Fruit fly (Drosophila melanogaster) whole organism, embryonic: Measurements from ENCODE around the gene obst-J.

Source experiments
- Adf1 ChIP-seq: fragments of 200-800 bp; sonication (Bioruptor generic); IDR thresholded peaks from 2 replicates; pipeline ENCODE4 v1.3.6; 2022; ENCODE audit warnings: missing biosample characterization, missing genetic modification characterization
- BEAF-32 ChIP-seq: fragments of 200-800 bp; sonication (Bioruptor generic); optimal IDR thresholded peaks from 3 replicates; lab custom pipeline; 2017; ENCODE audit warnings: missing biosample characterization, missing genetic modification characterization, mild to moderate bottlenecking, moderate library complexity, missing genetic modification reagents
- Bgb ChIP-seq: fragments of 200-800 bp; sonication (Bioruptor generic); IDR thresholded peaks from 2 replicates; pipeline ENCODE4 v1.3.6; 2022; ENCODE audit warnings: missing biosample characterization, missing genetic modification characterization; ENCODE audit not compliant: partially characterized antibody
- CG11695 ChIP-seq: fragments of 200-800 bp; sonication (Bioruptor generic); IDR thresholded peaks from 3 replicates; pipeline ENCODE4 v1.3.6; 2022; ENCODE audit warnings: missing biosample characterization, missing genetic modification characterization
- CG11723 ChIP-seq: fragments of 200-800 bp; sonication (Bioruptor generic); optimal IDR thresholded peaks from 2 replicates; lab custom pipeline; 2017; ENCODE audit warnings: missing biosample characterization, mild to moderate bottlenecking, missing genetic modification characterization
- CG14965 ChIP-seq: fragments of 200-800 bp; sonication (Bioruptor generic); optimal IDR thresholded peaks from 2 replicates; lab custom pipeline; 2016; ENCODE audit warnings: missing biosample characterization, missing genetic modification characterization, borderline replicate concordance
- CG15269 ChIP-seq: fragments of 200-800 bp; sonication (Bioruptor generic); optimal IDR thresholded peaks from 2 replicates; lab custom pipeline; 2018; ENCODE audit warnings: missing biosample characterization, mild to moderate bottlenecking, missing genetic modification characterization, moderate library complexity
- CG17912 ChIP-seq: fragments of 200-800 bp; sonication (Bioruptor generic); optimal IDR thresholded peaks from 2 replicates; lab custom pipeline; 2018; ENCODE audit warnings: missing biosample characterization, mild to moderate bottlenecking, missing genetic modification characterization
- CG1792 ChIP-seq: fragments of 200-800 bp; sonication (Bioruptor generic); optimal IDR thresholded peaks from 2 replicates; lab custom pipeline; 2016; ENCODE audit warnings: missing biosample characterization, missing genetic modification characterization
- CG18476 ChIP-seq: fragments of 200-800 bp; sonication (Bioruptor generic); optimal IDR thresholded peaks from 2 replicates; lab custom pipeline; 2016; ENCODE audit warnings: missing biosample characterization, mild to moderate bottlenecking, missing genetic modification characterization
- CG2120 ChIP-seq: fragments of 200-800 bp; sonication (Bioruptor generic); optimal IDR thresholded peaks from 3 replicates; lab custom pipeline; 2016; ENCODE audit warnings: missing biosample characterization, missing genetic modification characterization
- CG2712 ChIP-seq: fragments of 200-800 bp; optimal IDR thresholded peaks from 3 replicates; lab custom pipeline; 2019; ENCODE audit warnings: missing biosample characterization, mild to moderate bottlenecking, missing genetic modification characterization, moderate library complexity
- CG31365 ChIP-seq: fragments of 200-800 bp; sonication (Bioruptor generic); optimal IDR thresholded peaks from 2 replicates; lab custom pipeline; 2018; ENCODE audit warnings: missing biosample characterization, mild to moderate bottlenecking, missing genetic modification characterization
- CG31441 ChIP-seq: fragments of 200-800 bp; sonication (Bioruptor generic); IDR thresholded peaks from 2 replicates; pipeline ENCODE4 v1.3.6; 2022; ENCODE audit warnings: missing biosample characterization, missing genetic modification characterization
- CG3281 ChIP-seq: fragments of 200-800 bp; sonication (Bioruptor generic); optimal IDR thresholded peaks from 3 replicates; lab custom pipeline; 2017; ENCODE audit warnings: missing biosample characterization, mild to moderate bottlenecking, missing genetic modification characterization
- CG4617 ChIP-seq: fragments of 200-800 bp; sonication (Bioruptor generic); optimal IDR thresholded peaks from 3 replicates; lab custom pipeline; 2016; ENCODE audit warnings: missing biosample characterization, missing genetic modification characterization, borderline replicate concordance
- CG6254 ChIP-seq: fragments of 200-800 bp; sonication (Bioruptor generic); optimal IDR thresholded peaks from 3 replicates; lab custom pipeline; 2017; ENCODE audit warnings: mild to moderate bottlenecking, missing biosample characterization, missing genetic modification reagents, missing genetic modification characterization
- CG7987 ChIP-seq: fragments of 200-800 bp; sonication (Bioruptor generic); optimal IDR thresholded peaks from 2 replicates; lab custom pipeline; 2018; ENCODE audit warnings: missing biosample characterization, mild to moderate bottlenecking, missing genetic modification characterization, moderate library complexity
- CG8089 ChIP-seq: fragments of 200-800 bp; sonication (Bioruptor generic); optimal IDR thresholded peaks from 3 replicates; lab custom pipeline; 2016; ENCODE audit warnings: missing biosample characterization, missing genetic modification characterization
- CG9727 ChIP-seq: fragments of 200-800 bp; sonication (Bioruptor generic); optimal IDR thresholded peaks from 3 replicates; lab custom pipeline; 2017; ENCODE audit warnings: missing biosample characterization, mild to moderate bottlenecking, missing genetic modification characterization
- CoRest ChIP-seq: fragments of 200-800 bp; sonication (Bioruptor generic); optimal IDR thresholded peaks from 3 replicates; lab custom pipeline; 2018; ENCODE audit warnings: missing biosample characterization, mild to moderate bottlenecking, missing genetic modification characterization, moderate library complexity
- Dad ChIP-seq: fragments of 200-800 bp; sonication (Bioruptor generic); optimal IDR thresholded peaks from 3 replicates; lab custom pipeline; 2016; ENCODE audit warnings: missing biosample characterization, missing genetic modification characterization
- Dip2 ChIP-seq: fragments of 200-800 bp; sonication (Bioruptor generic); IDR thresholded peaks from 2 replicates; pipeline ENCODE4 v1.3.6; 2022; ENCODE audit warnings: missing biosample characterization, missing genetic modification characterization
- Gug ChIP-seq: fragments of 200-800 bp; sonication (Bioruptor generic); IDR thresholded peaks from 4 replicates; pipeline ENCODE4 v1.3.6; 2022; ENCODE audit warnings: missing biosample characterization, missing genetic modification characterization
- Hand ChIP-seq: fragments of 200-800 bp; sonication (Bioruptor generic); optimal IDR thresholded peaks from 2 replicates; lab custom pipeline; 2017; ENCODE audit warnings: mild to moderate bottlenecking, missing biosample characterization, missing genetic modification reagents, missing genetic modification characterization
- Hr78 ChIP-seq, 2 experiments: fragments of 200-800 bp in 1 of 2; fragments of >200 bp in 1 of 2; sonication (Bioruptor generic) in 1 of 2; optimal IDR thresholded peaks; 2 replicates each; lab custom pipeline; 2017 to 2019; ENCODE audit warnings: missing biosample characterization in 2 of 2, missing genetic modification characterization in 2 of 2, mild to moderate bottlenecking in 1 of 2, moderate library complexity in 1 of 2
- Lhr ChIP-seq: fragments of 200-800 bp; sonication (Bioruptor generic); optimal IDR thresholded peaks from 3 replicates; lab custom pipeline; 2017; ENCODE audit warnings: mild to moderate bottlenecking, missing biosample characterization, missing genetic modification reagents, missing genetic modification characterization
- Med ChIP-seq: fragments of 200-800 bp; sonication (Bioruptor generic); peaks from one replicate; lab custom pipeline; 2016; ENCODE audit warnings: missing biosample characterization, missing genetic modification characterization, mild to moderate bottlenecking, inconsistent platforms, moderate library complexity
- Meics ChIP-seq: fragments of 200-800 bp; sonication (Bioruptor generic); optimal IDR thresholded peaks from 2 replicates; lab custom pipeline; 2017; ENCODE audit warnings: missing biosample characterization, mild to moderate bottlenecking, missing genetic modification characterization
- Sry-β ChIP-seq: fragments of 200-800 bp; sonication (Bioruptor generic); optimal IDR thresholded peaks from 2 replicates; lab custom pipeline; 2018; ENCODE audit warnings: missing biosample characterization, mild to moderate bottlenecking, missing genetic modification characterization, moderate library complexity
- br ChIP-seq: fragments of >200 bp; optimal IDR thresholded peaks from 2 replicates; lab custom pipeline; 2017
- corto ChIP-seq: fragments of 200-800 bp; sonication (Bioruptor generic); optimal IDR thresholded peaks from 2 replicates; lab custom pipeline; 2016; ENCODE audit warnings: missing biosample characterization, mild to moderate bottlenecking, missing genetic modification characterization, moderate library complexity
- gfzf ChIP-seq: fragments of 200-800 bp; sonication (Bioruptor generic); optimal IDR thresholded peaks from 2 replicates; lab custom pipeline; 2016; ENCODE audit warnings: missing biosample characterization, mild to moderate bottlenecking, missing genetic modification characterization, moderate library complexity
- hkb ChIP-seq, 2 experiments: fragments of 200-800 bp in 1 of 2; fragments of >200 bp in 1 of 2; sonication (Bioruptor generic) in 1 of 2; IDR thresholded peaks in 1 of 2; optimal IDR thresholded peaks in 1 of 2; 2 replicates each; pipeline versions ENCODE4 v1.3.6 to Lab custom; 2017 to 2022; ENCODE audit warnings: missing biosample characterization in 1 of 2, missing genetic modification characterization in 1 of 2
- lbe ChIP-seq: fragments of 200-800 bp; sonication (Bioruptor generic); optimal IDR thresholded peaks from 2 replicates; lab custom pipeline; 2016; ENCODE audit warnings: missing biosample characterization, mild to moderate bottlenecking, missing genetic modification characterization
- lola ChIP-seq, 3 experiments: fragments of >200 bp in 2 of 3; fragments of 200-800 bp in 1 of 3; sonication (Bioruptor generic) in 1 of 3; optimal IDR thresholded peaks; 2 replicates each; lab custom pipeline; 2017 to 2019; ENCODE audit warnings: missing biosample characterization in 3 of 3, missing genetic modification characterization in 3 of 3, mild to moderate bottlenecking in 1 of 3, moderate library complexity in 1 of 3
- nerfin-1 ChIP-seq: fragments of 200-800 bp; sonication (Bioruptor generic); optimal IDR thresholded peaks from 3 replicates; lab custom pipeline; 2019; ENCODE audit warnings: missing biosample characterization, mild to moderate bottlenecking, missing genetic modification characterization, moderate library complexity
- pita ChIP-seq: fragments of 200-800 bp; sonication (Bioruptor generic); optimal IDR thresholded peaks from 2 replicates; lab custom pipeline; 2017; ENCODE audit warnings: missing biosample characterization, mild to moderate bottlenecking, missing genetic modification characterization
- prd ChIP-seq, 3 experiments: fragments of >200 bp in 2 of 3; fragments of 200-800 bp in 1 of 3; sonication (Bioruptor generic) in 1 of 3; optimal IDR thresholded peaks in 2 of 3; IDR thresholded peaks in 1 of 3; 2 replicates in 2 of 3; 3 replicates in 1 of 3; pipeline versions ENCODE4 v1.3.6 to Lab custom; 2017 to 2022; ENCODE audit warnings: missing biosample characterization in 1 of 3, missing genetic modification characterization in 1 of 3
- pzg ChIP-seq: fragments of 200-800 bp; sonication (Bioruptor generic); optimal IDR thresholded peaks from 3 replicates; lab custom pipeline; 2018; ENCODE audit warnings: missing biosample characterization, mild to moderate bottlenecking, missing genetic modification characterization, moderate library complexity
- row ChIP-seq: fragments of 200-800 bp; sonication (Bioruptor generic); IDR thresholded peaks from 3 replicates; pipeline ENCODE4 v1.3.6; 2022; ENCODE audit warnings: missing biosample characterization, missing genetic modification characterization
- scrt ChIP-seq: fragments of 200-800 bp; sonication (Bioruptor generic); optimal IDR thresholded peaks from 2 replicates; lab custom pipeline; 2018; ENCODE audit warnings: missing biosample characterization, mild to moderate bottlenecking, missing genetic modification characterization, moderate library complexity
- sd ChIP-seq: fragments of 200-800 bp; sonication (Bioruptor generic); optimal IDR thresholded peaks from 3 replicates; lab custom pipeline; 2018; ENCODE audit warnings: missing biosample characterization, mild to moderate bottlenecking, missing genetic modification characterization, moderate library complexity
- sr ChIP-seq: fragments of 200-800 bp; sonication (Bioruptor generic); IDR thresholded peaks from 3 replicates; pipeline ENCODE4 v1.3.6; 2022; ENCODE audit warnings: missing biosample characterization, missing genetic modification characterization

Gene obst-J

dm6 chr3L:20104543-20105046 is 26.9 kb downstream of the obst-J start (continued):
- TF ChIP-seq Sry-β (GFP tag; lab: Kevin White, UChicago) (no peak), row (GFP tag; lab: Robert Waterston, UW) (peak; percentile 34; the same call in 1 of the 3 replicates)

- peak; percentile 21; the same call in 1 of the 2 replicates for TF ChIP-seq Dip2
- no peak for TF ChIP-seq CG14965 (GFP tag; lab: Kevin White, UChicago)
- no peak for TF ChIP-seq CG2120 (GFP tag; lab: Kevin White, UChicago)
- TF ChIP-seq br (lab: Kevin White, UChicago): no peak
- TF ChIP-seq pzg (GFP tag; lab: Kevin White, UChicago): peak; percentile 26
- TF ChIP-seq nerfin-1 (tag; lab: Kevin White, UChicago): peak; percentile 70
- no peak for TF ChIP-seq CG4617 (GFP tag; lab: Kevin White, UChicago)
- no peak for TF ChIP-seq CG31365
- TF ChIP-seq Adf1 (GFP tag; lab: Robert Waterston, UW): peak; percentile 89
- no peak for TF ChIP-seq CG7987 (GFP tag; lab: Kevin White, UChicago)
- no peak for TF ChIP-seq CG11723 (GFP tag; lab: Kevin White, UChicago)
- no peak for TF ChIP-seq sd
- TF ChIP-seq gfzf (GFP tag; lab: Kevin White, UChicago): peak; percentile 11
- no peak for TF ChIP-seq CG2712
- TF ChIP-seq Hr78 (GFP tag; optimal IDR thresholded peaks at IDR 0.05; lab: Kevin White, UChicago): no peak
- no peak for TF ChIP-seq CG31441 (GFP tag; lab: Robert Waterston, UW)
- TF ChIP-seq CG6254 (GFP tag; lab: Kevin White, UChicago): no peak
- TF ChIP-seq CG17912: no peak
- no peak for TF ChIP-seq CG9727
- TF ChIP-seq CG1792 (GFP tag; lab: Kevin White, UChicago): no peak
- TF ChIP-seq pita (GFP tag; lab: Kevin White, UChicago): peak; percentile 64
- no peak for TF ChIP-seq CG8089 (GFP tag; lab: Kevin White, UChicago)
- TF ChIP-seq corto (GFP tag; lab: Kevin White, UChicago): no peak
- peak; percentile 3 for TF ChIP-seq BEAF-32 (GFP tag; lab: Kevin White, UChicago)
- TF ChIP-seq CG3281: no peak
- TF ChIP-seq Med (GFP tag; lab: Kevin White, UChicago): peak; percentile 62
- TF ChIP-seq CG11695 (GFP tag; lab: Robert Waterston, UW): no peak
- TF ChIP-seq prd (optimal IDR thresholded peaks at IDR 0.05; lab: Kevin White, UChicago): peak in 1 of 2 experiments; percentile 61
- no peak for TF ChIP-seq prd (GFP tag; IDR thresholded peaks at IDR 0.05; lab: Robert Waterston, UW)
- TF ChIP-seq Dad (GFP tag; lab: Kevin White, UChicago): no peak
- TF ChIP-seq CG15269 (tag; lab: Kevin White, UChicago): no peak
- peak; percentile 54; the same call in 2 of the 3 replicates for TF ChIP-seq sr (GFP tag; lab: Robert Waterston, UW)
- TF ChIP-seq Bgb (GFP tag; lab: Robert Waterston, UW): no peak; the same call in 1 of the 2 replicates
- no peak for TF ChIP-seq Meics (GFP tag; lab: Kevin White, UChicago)
- TF ChIP-seq CoRest (tag; lab: Kevin White, UChicago): peak; percentile 17
- TF ChIP-seq Hand (GFP tag; lab: Kevin White, UChicago): no peak
- no peak for TF ChIP-seq lbe
- TF ChIP-seq scrt: no peak
- TF ChIP-seq Gug (GFP tag; lab: Robert Waterston, UW): no peak
- TF ChIP-seq lola (GFP tag; optimal IDR thresholded peaks at IDR 0.05; lab: Kevin White, UChicago): no peak
- TF ChIP-seq Lhr: peak; percentile 60
- peak; percentile 23 for TF ChIP-seq hkb (optimal IDR thresholded peaks at IDR 0.05; lab: Kevin White, UChicago)
- no peak for TF ChIP-seq hkb (GFP tag; IDR thresholded peaks at IDR 0.05; lab: Robert Waterston, UW)
- TF ChIP-seq CG18476 (GFP tag; lab: Kevin White, UChicago): no peak
Observed at dm6 chr3L:20103777-20104542, 27.6 kb downstream of the obst-J start, which contains the start of gene CG14186. Gene CG14186, minus strand, starts transcription at chr3L:20103827.
